Fruit fly (Drosophila melanogaster) whole organism, embryonic: ENCODE results near the gene CG5937.

Experiments used
- Abd-B ChIP-seq: fragments of 200-800 bp; sonication (Bioruptor generic); optimal IDR thresholded peaks from 2 replicates; lab custom pipeline; 2018; ENCODE audit warnings: missing biosample characterization, mild to moderate bottlenecking, missing genetic modification characterization, moderate library complexity
- Awh ChIP-seq: fragments of 200-800 bp; sonication (Bioruptor generic); IDR thresholded peaks from 2 replicates; pipeline ENCODE4, ENCODE4 v1.3.6; 2022; ENCODE audit warnings: missing biosample characterization, missing genetic modification characterization
- CG10366 ChIP-seq: fragments of 200-800 bp; sonication (Bioruptor generic); IDR thresholded peaks from 2 replicates; pipeline ENCODE4 v1.3.6; 2022; ENCODE audit warnings: missing biosample characterization, missing genetic modification characterization
- CG10654 ChIP-seq: fragments of 200-800 bp; sonication (Bioruptor generic); optimal IDR thresholded peaks from 2 replicates; lab custom pipeline; 2016; ENCODE audit warnings: missing biosample characterization, missing genetic modification characterization
- CG10959 ChIP-seq: fragments of 200-800 bp; sonication (Bioruptor generic); IDR thresholded peaks from 2 replicates; pipeline ENCODE4 v1.3.6; 2022; ENCODE audit warnings: missing biosample characterization, missing genetic modification characterization
- CG10979 ChIP-seq: fragments of 200-800 bp; sonication (Bioruptor generic); optimal IDR thresholded peaks from 2 replicates; lab custom pipeline; 2018; ENCODE audit warnings: missing biosample characterization, mild to moderate bottlenecking, missing genetic modification characterization, moderate library complexity
- CG12219 ChIP-seq: fragments of 200-800 bp; sonication (Bioruptor generic); optimal IDR thresholded peaks from 3 replicates; lab custom pipeline; 2018; ENCODE audit warnings: missing biosample characterization, mild to moderate bottlenecking, missing genetic modification characterization
- CG12769 ChIP-seq: fragments of 200-800 bp; sonication (Bioruptor generic); optimal IDR thresholded peaks from 2 replicates; lab custom pipeline; 2019; ENCODE audit warnings: missing biosample characterization, mild to moderate bottlenecking, missing genetic modification characterization, moderate library complexity
- CG13894 ChIP-seq: fragments of 200-800 bp; sonication (Bioruptor generic); optimal IDR thresholded peaks from 3 replicates; lab custom pipeline; 2018; ENCODE audit warnings: missing biosample characterization, mild to moderate bottlenecking, missing genetic modification characterization, moderate library complexity
- CG15269 ChIP-seq: fragments of 200-800 bp; sonication (Bioruptor generic); optimal IDR thresholded peaks from 2 replicates; lab custom pipeline; 2018; ENCODE audit warnings: missing biosample characterization, mild to moderate bottlenecking, missing genetic modification characterization, moderate library complexity
- CG16863 ChIP-seq: fragments of 200-800 bp; sonication (Bioruptor generic); optimal IDR thresholded peaks from 3 replicates; lab custom pipeline; 2016; ENCODE audit warnings: missing biosample characterization, missing genetic modification characterization
- CG17359 ChIP-seq: fragments of 200-800 bp; sonication (Bioruptor generic); optimal IDR thresholded peaks from 3 replicates; lab custom pipeline; 2018; ENCODE audit warnings: missing biosample characterization, mild to moderate bottlenecking, missing genetic modification characterization, moderate library complexity
- CG30020 ChIP-seq: fragments of 200-800 bp; optimal IDR thresholded peaks from 2 replicates; lab custom pipeline; 2019; ENCODE audit warnings: missing biosample characterization, mild to moderate bottlenecking, missing genetic modification characterization, moderate library complexity
- CG30403 ChIP-seq: fragments of 200-800 bp; sonication (Bioruptor generic); optimal IDR thresholded peaks from 3 replicates; lab custom pipeline; 2016; ENCODE audit warnings: missing biosample characterization, missing genetic modification characterization
- CG31224 ChIP-seq: fragments of 200-800 bp; sonication (Bioruptor generic); IDR thresholded peaks from 2 replicates; pipeline ENCODE4 v1.3.6; 2022; ENCODE audit warnings: missing biosample characterization, missing genetic modification characterization
- CG4328 ChIP-seq: fragments of 200-800 bp; sonication (Bioruptor generic); optimal IDR thresholded peaks from 3 replicates; lab custom pipeline; 2017; ENCODE audit warnings: missing biosample characterization, missing genetic modification reagents, missing genetic modification characterization
- CG4424 ChIP-seq: fragments of 200-800 bp; sonication (Bioruptor generic); optimal IDR thresholded peaks from 3 replicates; lab custom pipeline; 2016; ENCODE audit warnings: missing biosample characterization, missing genetic modification characterization
- CG6272 ChIP-seq: fragments of 200-800 bp; sonication (Bioruptor generic); IDR thresholded peaks from 2 replicates; pipeline ENCODE4 v1.3.6; 2022; ENCODE audit warnings: missing biosample characterization, missing genetic modification characterization
- CG6765 ChIP-seq: fragments of 200-800 bp; sonication (Bioruptor generic); optimal IDR thresholded peaks from 3 replicates; lab custom pipeline; 2017; ENCODE audit warnings: missing biosample characterization, mild to moderate bottlenecking, missing genetic modification characterization
- CG8924 ChIP-seq: fragments of 200-800 bp; optimal IDR thresholded peaks from 3 replicates; lab custom pipeline; 2019; ENCODE audit warnings: missing biosample characterization, mild to moderate bottlenecking, missing genetic modification characterization, moderate library complexity
- CTCF ChIP-seq: fragments of 200-800 bp; sonication (Bioruptor generic); optimal IDR thresholded peaks from 2 replicates; lab custom pipeline; 2017; ENCODE audit warnings: missing biosample characterization, mild to moderate bottlenecking, missing genetic modification characterization, moderate library complexity
- Chrac-16 ChIP-seq: fragments of 200-800 bp; sonication (Bioruptor generic); optimal IDR thresholded peaks from 3 replicates; lab custom pipeline; 2016; ENCODE audit warnings: missing biosample characterization, missing genetic modification characterization
- Dbx ChIP-seq: fragments of 200-800 bp; sonication (Bioruptor generic); IDR thresholded peaks from 3 replicates; pipeline ENCODE4 v1.3.6; 2022; ENCODE audit warnings: missing biosample characterization, missing genetic modification characterization
- Doc3 ChIP-seq: fragments of 200-800 bp; sonication (Bioruptor generic); IDR thresholded peaks from 3 replicates; pipeline ENCODE4 v1.3.6; 2022; ENCODE audit warnings: missing biosample characterization, missing genetic modification characterization; ENCODE audit not compliant: partially characterized antibody
- Ets65A ChIP-seq: fragments of 200-800 bp; sonication (Bioruptor generic); peaks from one replicate; lab custom pipeline; 2016; ENCODE audit warnings: missing biosample characterization, missing genetic modification characterization
- MBD-R2 ChIP-seq: fragments of 200-800 bp; sonication (Bioruptor generic); IDR thresholded peaks from 2 replicates; pipeline ENCODE4 v1.3.6; 2022; ENCODE audit warnings: missing biosample characterization, missing genetic modification characterization
- Med ChIP-seq: fragments of 200-800 bp; sonication (Bioruptor generic); peaks from one replicate; lab custom pipeline; 2016; ENCODE audit warnings: missing biosample characterization, missing genetic modification characterization, mild to moderate bottlenecking, inconsistent platforms, moderate library complexity
- Meics ChIP-seq: fragments of 200-800 bp; sonication (Bioruptor generic); optimal IDR thresholded peaks from 2 replicates; lab custom pipeline; 2017; ENCODE audit warnings: missing biosample characterization, mild to moderate bottlenecking, missing genetic modification characterization
- Mes4 ChIP-seq: fragments of 200-800 bp; sonication (Bioruptor generic); optimal IDR thresholded peaks from 2 replicates; lab custom pipeline; 2016; ENCODE audit warnings: missing biosample characterization, missing genetic modification characterization
- Nf-YB ChIP-seq: fragments of 200-800 bp; sonication (Bioruptor generic); optimal IDR thresholded peaks from 3 replicates; lab custom pipeline; 2019; ENCODE audit warnings: missing biosample characterization, mild to moderate bottlenecking, missing genetic modification characterization, moderate library complexity
- Ravus ChIP-seq: fragments of 200-800 bp; sonication (Bioruptor generic); IDR thresholded peaks from 2 replicates; pipeline ENCODE4 v1.3.6; 2022; ENCODE audit warnings: missing biosample characterization, missing genetic modification characterization
- Rfx ChIP-seq: fragments of 200-800 bp; sonication (Bioruptor generic); IDR thresholded peaks from 2 replicates; pipeline ENCODE4 v1.3.6; 2022; ENCODE audit warnings: missing biosample characterization, missing genetic modification characterization
- Xrp1 ChIP-seq: fragments of 200-800 bp; sonication (Bioruptor generic); IDR thresholded peaks from 2 replicates; pipeline ENCODE4 v1.3.6; 2022; ENCODE audit warnings: missing biosample characterization, missing genetic modification characterization
- abd-A ChIP-seq: fragments of 200-800 bp; sonication (Bioruptor generic); optimal IDR thresholded peaks from 3 replicates; lab custom pipeline; 2019; ENCODE audit warnings: missing biosample characterization, mild to moderate bottlenecking, missing genetic modification characterization, moderate library complexity
- crol ChIP-seq: fragments of 200-800 bp; sonication (Bioruptor generic); IDR thresholded peaks from 2 replicates; pipeline ENCODE4 v1.3.6; 2022; ENCODE audit warnings: missing biosample characterization, missing genetic modification characterization
- fd64A ChIP-seq: fragments of 200-800 bp; sonication (Bioruptor generic); optimal IDR thresholded peaks from 3 replicates; lab custom pipeline; 2018; ENCODE audit warnings: missing biosample characterization, mild to moderate bottlenecking, missing genetic modification characterization
- grn ChIP-seq: fragments of 200-800 bp; sonication (Bioruptor generic); optimal IDR thresholded peaks from 3 replicates; lab custom pipeline; 2017; ENCODE audit warnings: missing biosample characterization, missing genetic modification characterization
- gro ChIP-seq: fragments of 200-800 bp; sonication (Bioruptor generic); optimal IDR thresholded peaks from 2 replicates; lab custom pipeline; 2016; ENCODE audit warnings: missing biosample characterization, missing genetic modification characterization
- gsb-n ChIP-seq: fragments of 200-800 bp; sonication (Bioruptor generic); optimal IDR thresholded peaks from 3 replicates; lab custom pipeline; 2018; ENCODE audit warnings: missing biosample characterization, mild to moderate bottlenecking, missing genetic modification characterization
- lbe ChIP-seq: fragments of 200-800 bp; sonication (Bioruptor generic); optimal IDR thresholded peaks from 2 replicates; lab custom pipeline; 2016; ENCODE audit warnings: missing biosample characterization, mild to moderate bottlenecking, missing genetic modification characterization
- maf-S ChIP-seq: fragments of 200-800 bp; sonication (Bioruptor generic); optimal IDR thresholded peaks from 2 replicates; lab custom pipeline; 2016; ENCODE audit warnings: missing biosample characterization, missing genetic modification characterization
- sens ChIP-seq: fragments of 200-800 bp; sonication (Bioruptor generic); peaks from one replicate; lab custom pipeline; 2016; ENCODE audit warnings: missing biosample characterization, missing genetic modification characterization
- shn ChIP-seq: fragments of 200-800 bp; sonication (Bioruptor generic); optimal IDR thresholded peaks from 3 replicates; lab custom pipeline; 2016; ENCODE audit warnings: missing biosample characterization, missing genetic modification characterization
- ttk ChIP-seq: fragments of 200-800 bp; sonication (Bioruptor generic); IDR thresholded peaks from 2 replicates; pipeline ENCODE4 v2.1.2; 2022; ENCODE audit warnings: missing biosample characterization, missing genetic modification characterization
- twi ChIP-seq: fragments of 200-800 bp; optimal IDR thresholded peaks from 2 replicates; lab custom pipeline; 2019; ENCODE audit warnings: missing biosample characterization, mild to moderate bottlenecking, missing genetic modification characterization, moderate library complexity
- wdn ChIP-seq: fragments of 200-800 bp; sonication (Bioruptor generic); IDR thresholded peaks from 2 replicates; pipeline ENCODE4 v1.3.6; 2022; ENCODE audit warnings: missing biosample characterization, missing genetic modification characterization
- wor ChIP-seq: fragments of 200-800 bp; sonication (Bioruptor generic); IDR thresholded peaks from 2 replicates; pipeline ENCODE4 v1.3.6; 2022; ENCODE audit warnings: missing biosample characterization, missing genetic modification characterization
- zfh1 ChIP-seq: fragments of 200-800 bp; sonication (Bioruptor generic); IDR thresholded peaks from 3 replicates; pipeline ENCODE4 v1.3.6; 2022; ENCODE audit warnings: missing biosample characterization, missing genetic modification characterization

Gene CG5937

dm6 chrX:6027846-6028245 is 12.0 kb upstream of the CG5937 start (continued):
- TF ChIP-seq Doc3 (no peak), Awh (GFP tag; lab: Robert Waterston, UW) (no peak), CG17359 (no peak), Dbx (GFP tag; lab: Robert Waterston, UW) (no peak), CG6765 (no peak)

- TF ChIP-seq CG15269 (peak; percentile 63), abd-A (tag; lab: Kevin White, UChicago) (peak; percentile 49), gsb-n (tag; lab: Kevin White, UChicago) (peak; percentile 47), Nf-YB (GFP tag; lab: Kevin White, UChicago) (peak; percentile 10), CG13894 (tag; lab: Kevin White, UChicago) (peak; percentile 20), zfh1 (GFP tag; lab: Robert Waterston, UW) (no peak), CTCF (GFP tag; lab: Kevin White, UChicago) (no peak), CG30403 (GFP tag; lab: Kevin White, UChicago) (no peak), grn (GFP tag; lab: Kevin White, UChicago) (peak; percentile 24), sens (GFP tag; lab: Kevin White, UChicago) (peak; percentile 56), Rfx (GFP tag; lab: Robert Waterston, UW) (peak; percentile 24; the same call in 1 of the 2 replicates), twi (no peak)
Observed at dm6 chrX:6029015-6029414, 10.8 kb upstream of the CG5937 start.

DNA sequence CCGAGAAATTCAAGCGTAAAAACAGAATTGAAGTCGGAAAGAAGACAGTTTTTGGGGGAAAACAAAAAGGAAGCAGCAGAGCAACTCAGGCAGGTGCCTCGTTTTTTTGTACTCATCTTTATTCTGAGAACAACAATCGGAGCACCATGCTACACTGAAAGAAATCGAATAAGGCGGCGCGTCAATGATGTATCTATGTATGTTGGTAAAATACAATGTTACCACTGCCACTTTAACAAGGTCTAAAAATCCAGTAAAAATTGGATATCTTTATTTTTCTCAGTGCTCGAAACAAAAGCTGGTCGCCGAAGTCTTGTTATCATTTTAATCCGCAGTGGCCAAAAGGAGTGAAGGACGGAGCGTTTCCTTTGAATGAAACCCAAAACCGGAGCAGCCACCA is 9.8 kb upstream of the CG5937 start:
- TF ChIP-seq zfh1 (GFP tag; lab: Robert Waterston, UW): 0 out of 3 replicates have a peak, but pooled peaks have one; percentile 27
- no peak for TF ChIP-seq CG12769 (tag; lab: Kevin White, UChicago)
- TF ChIP-seq CG16863 (GFP tag; lab: Kevin White, UChicago): no peak
- peak; percentile 43 for TF ChIP-seq sens (GFP tag; lab: Kevin White, UChicago)
- no peak for TF ChIP-seq wor (GFP tag; lab: Robert Waterston, UW)
- no peak for TF ChIP-seq shn (GFP tag; lab: Kevin White, UChicago)
- peak; percentile 9; the same call in 1 of the 2 replicates for TF ChIP-seq Xrp1 (GFP tag; lab: Robert Waterston, UW)
- TF ChIP-seq Chrac-16 (GFP tag; lab: Kevin White, UChicago): no peak
- TF ChIP-seq CG12219 (GFP tag; lab: Kevin White, UChicago): no peak
- TF ChIP-seq Abd-B: no peak
- TF ChIP-seq Med (GFP tag; lab: Kevin White, UChicago): peak; percentile 60
- no peak for TF ChIP-seq MBD-R2
- no peak for TF ChIP-seq CG10366
- no peak for TF ChIP-seq CG30020 (tag; lab: Kevin White, UChicago)
- 0 out of 2 replicates have a peak, but pooled peaks have one; percentile 21 for TF ChIP-seq CG10959
- TF ChIP-seq lbe (GFP tag; lab: Kevin White, UChicago): peak; percentile 18

- TF ChIP-seq Ets65A (GFP tag; lab: Kevin White, UChicago) (peak; percentile 43), CG4328 (GFP tag; lab: Kevin White, UChicago) (no peak), crol (GFP tag; lab: Robert Waterston, UW) (0 out of 2 replicates have a peak, but pooled peaks have one; percentile 9), CG10979 (tag; lab: Kevin White, UChicago) (no peak), CG31224 (GFP tag; lab: Robert Waterston, UW) (no peak)
Observed at dm6 chrX:6030593-6030992, 9.2 kb upstream of the CG5937 start.

- TF ChIP-seq Ravus (GFP tag; lab: Robert Waterston, UW): no peak
- peak; percentile 70 for TF ChIP-seq ttk (GFP tag; lab: Robert Waterston, UW)
- TF ChIP-seq maf-S: peak; percentile 79
- TF ChIP-seq wdn (GFP tag; lab: Robert Waterston, UW): no peak
- peak; percentile 44 for TF ChIP-seq fd64A
- peak; percentile 82 for TF ChIP-seq CG4424
- TF ChIP-seq Mes4 (GFP tag; lab: Kevin White, UChicago): peak; percentile 56
- TF ChIP-seq CG8924: peak; percentile 86
- TF ChIP-seq CG6272 (GFP tag; lab: Robert Waterston, UW): peak; percentile 66; the same call in 1 of the 2 replicates
- peak; percentile 62 for TF ChIP-seq Meics
- peak; percentile 55 for TF ChIP-seq CG10654 (GFP tag; lab: Kevin White, UChicago)
- TF ChIP-seq gro: peak; percentile 51
- peak; percentile 24 for TF ChIP-seq CTCF (GFP tag; lab: Kevin White, UChicago)
Observed at dm6 chrX:6031692-6032091, 8.1 kb upstream of the CG5937 start.
